Fruit fly (Drosophila melanogaster) whole organism, embryonic: Measurements from ENCODE around the gene Sytbeta.

ENCODE experiments used
- Bgb ChIP-seq: fragments of 200-800 bp; sonication (Bioruptor generic); IDR thresholded peaks from 2 replicates; pipeline ENCODE4 v1.3.6; 2022; ENCODE audit warnings: missing biosample characterization, missing genetic modification characterization; ENCODE audit not compliant: partially characterized antibody
- CG10267 ChIP-seq: fragments of 200-800 bp; sonication (Bioruptor generic); optimal IDR thresholded peaks from 2 replicates; lab custom pipeline; 2018; ENCODE audit warnings: missing biosample characterization, mild to moderate bottlenecking, missing genetic modification characterization, moderate library complexity
- CG11247 ChIP-seq: fragments of 200-800 bp; sonication (Bioruptor generic); IDR thresholded peaks from 2 replicates; pipeline ENCODE4 v1.3.6; 2022; ENCODE audit warnings: missing biosample characterization, missing genetic modification characterization
- CG11456 ChIP-seq: fragments of 200-800 bp; sonication (Bioruptor generic); IDR thresholded peaks from 3 replicates; pipeline ENCODE4 v1.3.6; 2022; ENCODE audit warnings: missing biosample characterization, missing genetic modification characterization
- CG11696 ChIP-seq: fragments of 200-800 bp; sonication (Bioruptor generic); IDR thresholded peaks from 2 replicates; pipeline ENCODE4 v1.3.6; 2022; ENCODE audit warnings: missing biosample characterization, missing genetic modification characterization
- CG13287 ChIP-seq: fragments of 200-800 bp; sonication (Bioruptor generic); IDR thresholded peaks from 2 replicates; pipeline ENCODE4 v1.3.6; 2022; ENCODE audit warnings: missing biosample characterization, missing genetic modification characterization; ENCODE audit not compliant: partially characterized antibody
- CG13624 ChIP-seq: fragments of 200-800 bp; sonication (Bioruptor generic); optimal IDR thresholded peaks from 2 replicates; lab custom pipeline; 2016; ENCODE audit warnings: missing biosample characterization, missing genetic modification characterization
- CG14860 ChIP-seq: fragments of 200-800 bp; sonication (Bioruptor generic); IDR thresholded peaks from 3 replicates; pipeline ENCODE4 v1.3.6; 2022; ENCODE audit warnings: missing biosample characterization, missing genetic modification characterization; ENCODE audit not compliant: partially characterized antibody
- CG14965 ChIP-seq: fragments of 200-800 bp; sonication (Bioruptor generic); optimal IDR thresholded peaks from 2 replicates; lab custom pipeline; 2016; ENCODE audit warnings: missing biosample characterization, missing genetic modification characterization, borderline replicate concordance
- CG15601 ChIP-seq: fragments of 200-800 bp; sonication (Bioruptor generic); optimal IDR thresholded peaks from 3 replicates; lab custom pipeline; 2019; ENCODE audit warnings: missing biosample characterization, mild to moderate bottlenecking, missing genetic modification characterization, moderate library complexity
- CG17802 ChIP-seq: fragments of 200-800 bp; sonication (Bioruptor generic); optimal IDR thresholded peaks from 2 replicates; lab custom pipeline; 2018; ENCODE audit warnings: missing biosample characterization, mild to moderate bottlenecking, missing genetic modification characterization, moderate library complexity
- CG2889 ChIP-seq: fragments of 200-800 bp; sonication (Bioruptor generic); IDR thresholded peaks from 3 replicates; pipeline ENCODE4 v1.3.6; 2022; ENCODE audit warnings: missing biosample characterization, missing genetic modification characterization
- CG30431 ChIP-seq: fragments of 200-800 bp; sonication (Bioruptor generic); optimal IDR thresholded peaks from 2 replicates; lab custom pipeline; 2017; ENCODE audit warnings: missing biosample characterization, missing genetic modification characterization
- CG31224 ChIP-seq: fragments of 200-800 bp; sonication (Bioruptor generic); IDR thresholded peaks from 2 replicates; pipeline ENCODE4 v1.3.6; 2022; ENCODE audit warnings: missing biosample characterization, missing genetic modification characterization
- CG3163 ChIP-seq: fragments of 200-800 bp; sonication (Bioruptor generic); optimal IDR thresholded peaks from 3 replicates; lab custom pipeline; 2016; ENCODE audit warnings: missing biosample characterization, missing genetic modification characterization
- CG3407 ChIP-seq: fragments of 200-800 bp; sonication (Bioruptor generic); optimal IDR thresholded peaks from 2 replicates; lab custom pipeline; 2018; ENCODE audit warnings: missing biosample characterization, mild to moderate bottlenecking, missing genetic modification characterization
- CG4707 ChIP-seq: fragments of 200-800 bp; sonication (Bioruptor generic); optimal IDR thresholded peaks from 2 replicates; lab custom pipeline; 2018; ENCODE audit warnings: missing biosample characterization, mild to moderate bottlenecking, missing genetic modification characterization, moderate library complexity
- CG4820 ChIP-seq: fragments of 200-800 bp; sonication (Bioruptor generic); optimal IDR thresholded peaks from 3 replicates; lab custom pipeline; 2016; ENCODE audit warnings: missing biosample characterization, missing genetic modification characterization
- CG6272 ChIP-seq: fragments of 200-800 bp; sonication (Bioruptor generic); IDR thresholded peaks from 2 replicates; pipeline ENCODE4 v1.3.6; 2022; ENCODE audit warnings: missing biosample characterization, missing genetic modification characterization
- CG6791 ChIP-seq: fragments of 200-800 bp; sonication (Bioruptor generic); IDR thresholded peaks from 3 replicates; pipeline ENCODE4 v1.3.6; 2022; ENCODE audit warnings: missing biosample characterization, missing genetic modification characterization; ENCODE audit not compliant: partially characterized antibody
- CG9215 ChIP-seq: fragments of 200-800 bp; sonication (Bioruptor generic); IDR thresholded peaks from 2 replicates; pipeline ENCODE4 v1.3.6; 2022; ENCODE audit warnings: missing biosample characterization, missing genetic modification characterization
- CG9609 ChIP-seq: fragments of 200-800 bp; sonication (Bioruptor generic); optimal IDR thresholded peaks from 3 replicates; lab custom pipeline; 2016; ENCODE audit warnings: missing biosample characterization, missing genetic modification characterization
- CrebB ChIP-seq: fragments of 200-800 bp; sonication (Bioruptor generic); optimal IDR thresholded peaks from 3 replicates; lab custom pipeline; 2018; ENCODE audit warnings: missing biosample characterization, mild to moderate bottlenecking, missing genetic modification characterization
- D19B ChIP-seq: fragments of 200-800 bp; sonication (Bioruptor generic); optimal IDR thresholded peaks from 2 replicates; lab custom pipeline; 2017; ENCODE audit warnings: missing biosample characterization, mild to moderate bottlenecking, missing genetic modification characterization
- Deaf1 ChIP-seq: fragments of 200-800 bp; optimal IDR thresholded peaks from 3 replicates; lab custom pipeline; 2019; ENCODE audit warnings: missing biosample characterization, mild to moderate bottlenecking, missing genetic modification characterization, moderate library complexity
- Drgx ChIP-seq: fragments of 200-800 bp; sonication (Bioruptor generic); IDR thresholded peaks from 2 replicates; pipeline ENCODE4 v1.3.6; 2022; ENCODE audit warnings: missing biosample characterization, missing genetic modification characterization
- Eip74EF ChIP-seq, 2 experiments: fragments of 200-800 bp in 1 of 2; fragments of >200 bp in 1 of 2; sonication (Bioruptor generic) in 1 of 2; optimal IDR thresholded peaks; 2 replicates each; lab custom pipeline; 2017 to 2019; ENCODE audit warnings: missing biosample characterization in 2 of 2, missing genetic modification characterization in 2 of 2, mild to moderate bottlenecking in 1 of 2, moderate library complexity in 1 of 2
- Elba2 ChIP-seq: fragments of 200-800 bp; sonication (Bioruptor generic); optimal IDR thresholded peaks from 3 replicates; lab custom pipeline; 2016; ENCODE audit warnings: missing biosample characterization, missing genetic modification characterization
- Gsc ChIP-seq: fragments of 200-800 bp; sonication (Bioruptor generic); IDR thresholded peaks from 2 replicates; pipeline ENCODE4 v1.3.6; 2022; ENCODE audit warnings: missing biosample characterization, missing genetic modification characterization
- HmgZ ChIP-seq: fragments of 200-800 bp; sonication (Bioruptor generic); optimal IDR thresholded peaks from 2 replicates; lab custom pipeline; 2018; ENCODE audit warnings: missing biosample characterization, mild to moderate bottlenecking, missing genetic modification characterization
- MBD-R2 ChIP-seq: fragments of 200-800 bp; sonication (Bioruptor generic); IDR thresholded peaks from 2 replicates; pipeline ENCODE4 v1.3.6; 2022; ENCODE audit warnings: missing biosample characterization, missing genetic modification characterization
- NFAT ChIP-seq: fragments of 200-800 bp; sonication (Bioruptor generic); IDR thresholded peaks from 2 replicates; pipeline ENCODE4 v1.3.6; 2022; ENCODE audit warnings: missing biosample characterization, missing genetic modification characterization
- Neu2 ChIP-seq: fragments of 200-800 bp; sonication (Bioruptor generic); optimal IDR thresholded peaks from 3 replicates; lab custom pipeline; 2016; ENCODE audit warnings: missing biosample characterization, missing genetic modification characterization, borderline replicate concordance
- Poxn ChIP-seq: fragments of 200-800 bp; sonication (Bioruptor generic); IDR thresholded peaks from 2 replicates; pipeline ENCODE4 v1.3.6; 2022; ENCODE audit warnings: missing biosample characterization, missing genetic modification characterization
- Vsx1 ChIP-seq: fragments of 200-800 bp; sonication (Bioruptor generic); optimal IDR thresholded peaks from 2 replicates; lab custom pipeline; 2017; ENCODE audit warnings: missing biosample characterization, mild to moderate bottlenecking, missing genetic modification characterization, missing genetic modification reagents
- abd-A ChIP-seq: fragments of 200-800 bp; sonication (Bioruptor generic); optimal IDR thresholded peaks from 3 replicates; lab custom pipeline; 2019; ENCODE audit warnings: missing biosample characterization, mild to moderate bottlenecking, missing genetic modification characterization, moderate library complexity
- al ChIP-seq: fragments of 200-800 bp; sonication (Bioruptor generic); IDR thresholded peaks from 2 replicates; pipeline ENCODE4 v1.3.6; 2022; ENCODE audit warnings: missing biosample characterization, missing genetic modification characterization
- ase ChIP-seq: fragments of 200-800 bp; sonication (Bioruptor generic); IDR thresholded peaks from 3 replicates; pipeline ENCODE4 v1.3.6; 2022; ENCODE audit warnings: missing biosample characterization, missing genetic modification characterization
- az2 ChIP-seq: fragments of 200-800 bp; sonication (Bioruptor generic); optimal IDR thresholded peaks from 3 replicates; lab custom pipeline; 2016; ENCODE audit warnings: missing biosample characterization, missing genetic modification characterization
- bcd ChIP-seq: fragments of 200-800 bp; sonication (Bioruptor generic); optimal IDR thresholded peaks from 2 replicates; lab custom pipeline; 2017; ENCODE audit warnings: missing biosample characterization, mild to moderate bottlenecking, missing genetic modification characterization
- chinmo ChIP-seq: fragments of 200-800 bp; sonication (Bioruptor generic); IDR thresholded peaks from 4 replicates; pipeline ENCODE4 v1.3.6; 2022; ENCODE audit warnings: missing biosample characterization, missing genetic modification characterization; ENCODE audit not compliant: partially characterized antibody
- hb ChIP-seq: fragments of 200-800 bp; sonication (Bioruptor generic); IDR thresholded peaks from 3 replicates; pipeline ENCODE4 v1.3.6; 2022; ENCODE audit warnings: missing biosample characterization, missing genetic modification characterization; ENCODE audit not compliant: partially characterized antibody
- knrl ChIP-seq: fragments of 200-800 bp; sonication (Bioruptor generic); IDR thresholded peaks from 3 replicates; pipeline ENCODE4 v1.3.6; 2022; ENCODE audit warnings: missing biosample characterization, missing genetic modification characterization; ENCODE audit not compliant: partially characterized antibody
- org-1 ChIP-seq: fragments of 200-800 bp; sonication (Bioruptor generic); optimal IDR thresholded peaks from 2 replicates; lab custom pipeline; 2017; ENCODE audit warnings: missing biosample characterization, missing genetic modification characterization
- phol ChIP-seq: fragments of 200-800 bp; sonication (Bioruptor generic); optimal IDR thresholded peaks from 3 replicates; lab custom pipeline; 2018; ENCODE audit warnings: missing biosample characterization, mild to moderate bottlenecking, missing genetic modification characterization, moderate library complexity
- scrt ChIP-seq: fragments of 200-800 bp; sonication (Bioruptor generic); optimal IDR thresholded peaks from 2 replicates; lab custom pipeline; 2018; ENCODE audit warnings: missing biosample characterization, mild to moderate bottlenecking, missing genetic modification characterization, moderate library complexity
- sens-2 ChIP-seq: fragments of 200-800 bp; sonication (Bioruptor generic); IDR thresholded peaks from 2 replicates; pipeline ENCODE4 v1.3.6; 2022; ENCODE audit warnings: missing biosample characterization, missing genetic modification characterization
- zf30C ChIP-seq: fragments of 200-800 bp; sonication (Bioruptor generic); optimal IDR thresholded peaks from 3 replicates; lab custom pipeline; 2018; ENCODE audit warnings: missing biosample characterization, mild to moderate bottlenecking, missing genetic modification characterization

Gene Sytbeta

dm6 chr3L:15011638-15012335 is 53.0 kb downstream of the Sytbeta start (continued):
- peak; percentile 50 for TF ChIP-seq CG30431 (GFP tag; lab: Kevin White, UChicago)
- TF ChIP-seq HmgZ: peak; percentile 45
- peak; percentile 22 for TF ChIP-seq CG17802 (tag; lab: Kevin White, UChicago)
- no peak for TF ChIP-seq knrl (GFP tag; lab: Robert Waterston, UW)
- TF ChIP-seq Eip74EF (GFP tag; optimal IDR thresholded peaks at IDR 0.05; lab: Kevin White, UChicago): peak in 1 of 2 experiments; percentile 78
- peak; percentile 60 for TF ChIP-seq scrt
- TF ChIP-seq CG11247 (GFP tag; lab: Robert Waterston, UW): peak; percentile 69
- no peak for TF ChIP-seq abd-A (tag; lab: Kevin White, UChicago)
- peak; percentile 51 for TF ChIP-seq Deaf1 (tag; lab: Kevin White, UChicago)
- peak; percentile 4 for TF ChIP-seq D19B (GFP tag; lab: Kevin White, UChicago)
- peak; percentile 71 for TF ChIP-seq CrebB (tag; lab: Kevin White, UChicago)
- TF ChIP-seq CG4707 (GFP tag; lab: Kevin White, UChicago): peak; percentile 49
- TF ChIP-seq CG9215 (GFP tag; lab: Robert Waterston, UW): peak; percentile 28; the same call in 1 of the 2 replicates
- peak; percentile 4 for TF ChIP-seq CG13624 (GFP tag; lab: Kevin White, UChicago)
- TF ChIP-seq az2 (GFP tag; lab: Kevin White, UChicago): peak; percentile 74
- peak; percentile 24; the same call in 1 of the 3 replicates for TF ChIP-seq CG2889
- no peak for TF ChIP-seq CG13287 (GFP tag; lab: Robert Waterston, UW)
- peak; percentile 75 for TF ChIP-seq CG4820
- peak; percentile 63 for TF ChIP-seq zf30C (GFP tag; lab: Kevin White, UChicago)
- peak; percentile 62 for TF ChIP-seq CG3407 (GFP tag; lab: Kevin White, UChicago)
- TF ChIP-seq sens-2 (GFP tag; lab: Robert Waterston, UW): peak; percentile 65
- no peak for TF ChIP-seq CG14860 (GFP tag; lab: Robert Waterston, UW)
- TF ChIP-seq CG14965 (GFP tag; lab: Kevin White, UChicago): no peak
- TF ChIP-seq org-1 (GFP tag; lab: Kevin White, UChicago): peak; percentile 62
- TF ChIP-seq bcd (GFP tag; lab: Kevin White, UChicago): peak; percentile 65
- peak; percentile 6 for TF ChIP-seq CG9609 (GFP tag; lab: Kevin White, UChicago)
- TF ChIP-seq Bgb: no peak
- TF ChIP-seq CG6791 (GFP tag; lab: Robert Waterston, UW): no peak
- TF ChIP-seq phol (tag; lab: Kevin White, UChicago): peak; percentile 85
- peak; percentile 36 for TF ChIP-seq Vsx1 (GFP tag; lab: Kevin White, UChicago)
- TF ChIP-seq NFAT (GFP tag; lab: Robert Waterston, UW): peak; percentile 27; the same call in 1 of the 2 replicates
- TF ChIP-seq CG10267 (tag; lab: Kevin White, UChicago): peak; percentile 83
- TF ChIP-seq MBD-R2: peak; percentile 39; the same call in 1 of the 2 replicates
- TF ChIP-seq CG15601: peak; percentile 72
- TF ChIP-seq CG3163 (GFP tag; lab: Kevin White, UChicago): no peak
- 0 out of 2 replicates have a peak, but pooled peaks have one; percentile 19 for TF ChIP-seq Poxn (GFP tag; lab: Robert Waterston, UW)
- TF ChIP-seq Neu2 (GFP tag; lab: Kevin White, UChicago): no peak
- TF ChIP-seq ase (GFP tag; lab: Robert Waterston, UW): peak; percentile 68; the same call in 1 of the 3 replicates
- peak; percentile 38; the same call in 1 of the 2 replicates for TF ChIP-seq al
- TF ChIP-seq chinmo (GFP tag; lab: Robert Waterston, UW): no peak
- 0 out of 2 replicates have a peak, but pooled peaks have one; percentile 25 for TF ChIP-seq CG31224 (GFP tag; lab: Robert Waterston, UW)
- peak; percentile 47; the same call in 1 of the 2 replicates for TF ChIP-seq CG11696
- 0 out of 3 replicates have a peak, but pooled peaks have one; percentile 18 for TF ChIP-seq CG11456 (GFP tag; lab: Robert Waterston, UW)
- no peak for TF ChIP-seq Gsc (GFP tag; lab: Robert Waterston, UW)
- no peak for TF ChIP-seq hb (GFP tag; lab: Robert Waterston, UW)
- peak; percentile 83 for TF ChIP-seq Drgx (GFP tag; lab: Robert Waterston, UW)
- no peak for TF ChIP-seq Elba2 (GFP tag; lab: Kevin White, UChicago)
- TF ChIP-seq CG6272 (GFP tag; lab: Robert Waterston, UW): peak; percentile 37; the same call in 1 of the 2 replicates
